Fruit fly (Drosophila melanogaster): Measurements from ENCODE around the gene CG7384.

The CG7384 gene

dm6 chr2L:10474268-10474678 lies 36.0 kb downstream of the CG7384 start, which contains the start of gene RluA-1 (continued):
- TF ChIP-seq grau (tag; optimal IDR thresholded peaks at IDR 0.05), result peak; percentile 99
- TF ChIP-seq CG10431 (GFP tag; optimal IDR thresholded peaks at IDR 0.05), result peak; percentile 99
- TF ChIP-seq CG16813 (GFP tag; IDR thresholded peaks at IDR 0.05; ENCODE audit: partially characterized antibody), result no peak; the same call in none of the 3 replicates
- TF ChIP-seq CG5245 (GFP tag; optimal IDR thresholded peaks at IDR 0.05), result peak; percentile 99
- peak; percentile 99 for TF ChIP-seq ttk (GFP tag; IDR thresholded peaks at IDR 0.05)
- peak; percentile 96 for TF ChIP-seq CG2120 (GFP tag; optimal IDR thresholded peaks at IDR 0.05)
- peak; percentile 100 for TF ChIP-seq sob (GFP tag; IDR thresholded peaks at IDR 0.05)
- TF ChIP-seq Ssrp (tag; optimal IDR thresholded peaks at IDR 0.05), result peak; percentile 100
- TF ChIP-seq Rx (GFP tag; IDR thresholded peaks at IDR 0.05), result peak; percentile 98
- peak; percentile 98 for TF ChIP-seq Lhr (GFP tag; optimal IDR thresholded peaks at IDR 0.05)
- peak; percentile 100 for TF ChIP-seq ATbp (GFP tag; optimal IDR thresholded peaks at IDR 0.05)
- TF ChIP-seq eve (GFP tag; optimal IDR thresholded peaks at IDR 0.05), result peak in 1 of 2 experiments; percentile 96
- peak; percentile 61; the same call in 3 of the 4 replicates for TF ChIP-seq Dll (GFP tag; IDR thresholded peaks at IDR 0.05; ENCODE audit: partially characterized antibody)
- peak; percentile 99 for TF ChIP-seq ro (GFP tag; IDR thresholded peaks at IDR 0.05)
- peak; percentile 86 for TF ChIP-seq CG12236 (GFP tag; optimal IDR thresholded peaks at IDR 0.05)
- peak; percentile 75 for TF ChIP-seq Nf-YA (GFP tag; IDR thresholded peaks at IDR 0.05)
- TF ChIP-seq lab (GFP tag; optimal IDR thresholded peaks at IDR 0.05), result peak; percentile 99
- peak; percentile 98 for TF ChIP-seq CG10147 (GFP tag; optimal IDR thresholded peaks at IDR 0.05)
- TF ChIP-seq Oaz (GFP tag; IDR thresholded peaks at IDR 0.05), result peak; percentile 97
- peak; percentile 75 for TF ChIP-seq hb (GFP tag; IDR thresholded peaks at IDR 0.05; ENCODE audit: partially characterized antibody)
- peak; percentile 99 for TF ChIP-seq CG1233 (GFP tag; optimal IDR thresholded peaks at IDR 0.05)
- no peak for TF ChIP-seq CG8478 (optimal IDR thresholded peaks at IDR 0.05)
- peak; percentile 99 for TF ChIP-seq CG32532 (GFP tag; IDR thresholded peaks at IDR 0.05)
- TF ChIP-seq vnd (GFP tag; IDR thresholded peaks at IDR 0.05; ENCODE audit: partially characterized antibody), result no peak; the same call in 1 of the 3 replicates
- peak; percentile 99 for TF ChIP-seq Chrac-16 (GFP tag; optimal IDR thresholded peaks at IDR 0.05)
- TF ChIP-seq CG13424 (tag; optimal IDR thresholded peaks at IDR 0.05), result peak; percentile 100
- peak; percentile 79 for TF ChIP-seq eyg (GFP tag; optimal IDR thresholded peaks at IDR 0.05)
- peak; percentile 66 for TF ChIP-seq CG3995 (GFP tag; optimal IDR thresholded peaks at IDR 0.05)
- peak; percentile 91 for TF ChIP-seq CG15073 (GFP tag; optimal IDR thresholded peaks at IDR 0.05)
- peak; percentile 91 for TF ChIP-seq CG16863 (GFP tag; optimal IDR thresholded peaks at IDR 0.05)
- TF ChIP-seq CG2116 (GFP tag; optimal IDR thresholded peaks at IDR 0.05), result peak; percentile 92
- TF ChIP-seq ftz-f1 (GFP tag; optimal IDR thresholded peaks at IDR 0.05), result peak; percentile 86
- TF ChIP-seq CG1832 (GFP tag; optimal IDR thresholded peaks at IDR 0.05), result no peak
- TF ChIP-seq her (GFP tag; optimal IDR thresholded peaks at IDR 0.05), result peak; percentile 83
- peak; percentile 50 for TF ChIP-seq amos (GFP tag; IDR thresholded peaks at IDR 0.05; ENCODE audit: partially characterized antibody)
- TF ChIP-seq chif (GFP tag; optimal IDR thresholded peaks at IDR 0.05), result peak; percentile 95 to 97
- peak; percentile 96 for TF ChIP-seq fd102C (GFP tag; optimal IDR thresholded peaks at IDR 0.05)
- peak; percentile 99 for TF ChIP-seq nau (GFP tag; optimal IDR thresholded peaks at IDR 0.05)
- TF ChIP-seq Myb (GFP tag; optimal IDR thresholded peaks at IDR 0.05), result peak; percentile 70
- TF ChIP-seq klu (GFP tag; IDR thresholded peaks at IDR 0.05), result peak; percentile 98
- peak; percentile 100 for TF ChIP-seq CoRest (tag; optimal IDR thresholded peaks at IDR 0.05)
- TF ChIP-seq lilli (GFP tag; optimal IDR thresholded peaks at IDR 0.05), result peak; percentile 98
- TF ChIP-seq CG16779 (GFP tag; IDR thresholded peaks at IDR 0.05), result peak; percentile 98
- TF ChIP-seq zf30C (GFP tag; optimal IDR thresholded peaks at IDR 0.05), result peak; percentile 38
- peak; percentile 87 for TF ChIP-seq Aef1 (GFP tag; IDR thresholded peaks at IDR 0.05)
- TF ChIP-seq sqz (GFP tag; optimal IDR thresholded peaks at IDR 0.05), result peak; percentile 99
- peak; percentile 94 for TF ChIP-seq CG17802 (tag; optimal IDR thresholded peaks at IDR 0.05)
- peak; percentile 84 for TF ChIP-seq shn (GFP tag; optimal IDR thresholded peaks at IDR 0.05)
- peak; percentile 99 for TF ChIP-seq CG1602 (GFP tag; optimal IDR thresholded peaks at IDR 0.05)
- peak; percentile 100 for TF ChIP-seq tgo (GFP tag; IDR thresholded peaks at IDR 0.05)
- TF ChIP-seq bigmax (GFP tag; optimal IDR thresholded peaks at IDR 0.05), result peak; percentile 80
